Worm (Caenorhabditis elegans) whole organism, late embryonic: ENCODE data around the gene C43H6.12.

ENCODE experiments used
- C08G9.2 ChIP-seq: sonication (generic microtip); optimal IDR thresholded peaks from 2 replicates; lab custom pipeline; 2016; ENCODE audit warnings: mild to moderate bottlenecking, missing genetic modification characterization, moderate library complexity, missing compliant biosample characterization
- K02D7.2 ChIP-seq: sonication (generic microtip); optimal IDR thresholded peaks from 2 replicates; lab custom pipeline; 2017; ENCODE audit warnings: mild to moderate bottlenecking, missing genetic modification characterization, missing compliant biosample characterization
- Y22D7AL.16 ChIP-seq: sonication (generic microtip); optimal IDR thresholded peaks from 2 replicates; lab custom pipeline; 2016; ENCODE audit warnings: missing genetic modification characterization, missing compliant biosample characterization
- ahr-1 ChIP-seq: sonication (generic microtip); optimal IDR thresholded peaks from 2 replicates; lab custom pipeline; 2016; ENCODE audit warnings: missing genetic modification characterization, missing compliant biosample characterization
- ceh-14 ChIP-seq: sonication (generic microtip); optimal IDR thresholded peaks from 2 replicates; lab custom pipeline; 2016; ENCODE audit warnings: missing genotype, missing genetic modification characterization, missing compliant biosample characterization
- ceh-18 ChIP-seq: sonication (generic microtip); optimal IDR thresholded peaks from 2 replicates; lab custom pipeline; 2016; ENCODE audit warnings: missing genetic modification characterization, missing compliant biosample characterization
- ceh-30 ChIP-seq: fragments of 150-350 bp; optimal IDR thresholded peaks from 2 replicates; lab custom pipeline; 2014; ENCODE audit warnings: missing biosample characterization, missing genetic modification characterization
- ceh-45 ChIP-seq: fragments of 200-800 bp; sonication (Bioruptor generic); IDR thresholded peaks from 2 replicates; pipeline ENCODE4 v1.3.6; 2022; ENCODE audit warnings: missing genetic modification reagents, missing genetic modification characterization, missing compliant biosample characterization
- ceh-6 ChIP-seq: fragments of 200-800 bp; sonication (Bioruptor generic); optimal IDR thresholded peaks from 2 replicates; lab custom pipeline; 2018; ENCODE audit warnings: mild to moderate bottlenecking, missing genetic modification characterization, missing compliant biosample characterization
- dmd-4 ChIP-seq: sonication (generic microtip); optimal IDR thresholded peaks from 2 replicates; lab custom pipeline; 2016; ENCODE audit warnings: borderline replicate concordance, missing genetic modification characterization, missing compliant biosample characterization
- dve-1 ChIP-seq: sonication (generic microtip); optimal IDR thresholded peaks from 2 replicates; lab custom pipeline; 2017; ENCODE audit warnings: antibody characterized with exemption, mild to moderate bottlenecking, missing genetic modification characterization, missing compliant biosample characterization
- fax-1 ChIP-seq: sonication (generic microtip); optimal IDR thresholded peaks from 2 replicates; lab custom pipeline; 2016; ENCODE audit warnings: missing genotype, missing genetic modification characterization, missing compliant biosample characterization
- fkh-6 ChIP-seq: sonication (generic microtip); optimal IDR thresholded peaks from 2 replicates; lab custom pipeline; 2016; ENCODE audit warnings: missing genetic modification characterization, missing compliant biosample characterization
- gmeb-2 ChIP-seq: sonication (generic microtip); optimal IDR thresholded peaks from 2 replicates; lab custom pipeline; 2016; ENCODE audit warnings: missing genetic modification characterization, inconsistent platforms, missing compliant biosample characterization
- hlh-15 ChIP-seq: sonication (generic microtip); optimal IDR thresholded peaks from 2 replicates; lab custom pipeline; 2016; ENCODE audit warnings: missing genetic modification characterization, missing compliant biosample characterization
- hlh-30 ChIP-seq: sonication (generic microtip); optimal IDR thresholded peaks from 2 replicates; lab custom pipeline; 2017; ENCODE audit warnings: antibody characterized with exemption, missing genetic modification characterization, missing compliant biosample characterization; ENCODE audit not compliant: insufficient read depth
- hlh-6 ChIP-seq: sonication (generic microtip); optimal IDR thresholded peaks from 2 replicates; lab custom pipeline; 2016; ENCODE audit warnings: missing genotype, missing genetic modification characterization, missing compliant biosample characterization
- lim-6 ChIP-seq: sonication (generic microtip); optimal IDR thresholded peaks from 2 replicates; lab custom pipeline; 2016; ENCODE audit warnings: missing genetic modification characterization, missing compliant biosample characterization
- lin-11 ChIP-seq: fragments of 200-800 bp; sonication (Bioruptor generic); optimal IDR thresholded peaks from 2 replicates; lab custom pipeline; 2018; ENCODE audit warnings: mild to moderate bottlenecking, missing genetic modification characterization, missing compliant biosample characterization
- mec-3 ChIP-seq: sonication (generic microtip); optimal IDR thresholded peaks from 2 replicates; lab custom pipeline; 2016; ENCODE audit warnings: borderline replicate concordance, missing genetic modification characterization, missing compliant biosample characterization
- nfya-1 ChIP-seq: sonication (generic microtip); optimal IDR thresholded peaks from 2 replicates; lab custom pipeline; 2017; ENCODE audit warnings: missing genetic modification characterization, mild to moderate bottlenecking, missing compliant biosample characterization, antibody characterized with exemption, moderate library complexity
- nhr-11 ChIP-seq: fragments of 150-350 bp; optimal IDR thresholded peaks from 2 replicates; lab custom pipeline; 2014; ENCODE audit warnings: missing biosample characterization, missing genetic modification characterization
- nhr-232 ChIP-seq: sonication (generic microtip); optimal IDR thresholded peaks from 2 replicates; lab custom pipeline; 2016; ENCODE audit warnings: missing genetic modification characterization, missing compliant biosample characterization
- pag-3 ChIP-seq: sonication (generic microtip); optimal IDR thresholded peaks from 2 replicates; lab custom pipeline; 2016; ENCODE audit warnings: missing compliant biosample characterization, missing genetic modification characterization, borderline replicate concordance
- pat-9 ChIP-seq: fragments of 200-800 bp; sonication (Bioruptor generic); optimal IDR thresholded peaks from 2 replicates; lab custom pipeline; 2018; ENCODE audit warnings: mild to moderate bottlenecking, missing genetic modification characterization, moderate library complexity, missing compliant biosample characterization
- pax-1 ChIP-seq: fragments of 150-350 bp; optimal IDR thresholded peaks from 2 replicates; lab custom pipeline; 2014; ENCODE audit warnings: missing biosample characterization, missing genetic modification characterization
- pha-2 ChIP-seq: sonication (generic microtip); optimal IDR thresholded peaks from 2 replicates; lab custom pipeline; 2017; ENCODE audit warnings: mild to moderate bottlenecking, missing genetic modification characterization, missing compliant biosample characterization
- pqm-1 ChIP-seq: sonication (generic microtip); optimal IDR thresholded peaks from 2 replicates; lab custom pipeline; 2016; ENCODE audit warnings: missing genetic modification characterization, missing compliant biosample characterization
- pros-1 ChIP-seq: fragments of 150-350 bp; optimal IDR thresholded peaks from 2 replicates; lab custom pipeline; 2014; ENCODE audit warnings: missing biosample characterization, missing genetic modification reagents, missing genetic modification characterization
- rnt-1 ChIP-seq: sonication (generic microtip); optimal IDR thresholded peaks from 2 replicates; lab custom pipeline; 2016; ENCODE audit warnings: missing genetic modification characterization, missing compliant biosample characterization
- tbx-7 ChIP-seq: sonication (generic microtip); optimal IDR thresholded peaks from 2 replicates; lab custom pipeline; 2016; ENCODE audit warnings: missing genotype, missing genetic modification characterization, missing compliant biosample characterization
- ttx-3 ChIP-seq: sonication (generic microtip); optimal IDR thresholded peaks from 2 replicates; lab custom pipeline; 2016; ENCODE audit warnings: missing genetic modification reagents, missing genetic modification characterization, missing compliant biosample characterization
- unc-3 ChIP-seq, 2 experiments: fragments of 200-800 bp in 1 of 2; sonication (Bioruptor generic) in 1 of 2; sonication (generic microtip) in 1 of 2; conservative IDR thresholded peaks in 1 of 2; optimal IDR thresholded peaks in 1 of 2; 2 replicates each; pipeline versions ENCODE4 v1.3.6 to Lab custom; 2016 to 2022; ENCODE audit warnings: missing compliant biosample characterization in 2 of 2, missing genetic modification characterization in 2 of 2, missing genetic modification reagents in 1 of 2
- unc-42 ChIP-seq: sonication (generic microtip); optimal IDR thresholded peaks from 2 replicates; lab custom pipeline; 2016; ENCODE audit warnings: missing genotype, missing genetic modification characterization, missing compliant biosample characterization
- unc-55 ChIP-seq: sonication (generic microtip); optimal IDR thresholded peaks from 2 replicates; lab custom pipeline; 2017; ENCODE audit warnings: missing biosample characterization, missing genetic modification reagents, missing genetic modification characterization
- zip-5 ChIP-seq: sonication (generic microtip); optimal IDR thresholded peaks from 2 replicates; lab custom pipeline; 2016; ENCODE audit warnings: missing genetic modification characterization, missing compliant biosample characterization
- ztf-16 ChIP-seq: sonication (generic microtip); optimal IDR thresholded peaks from 2 replicates; lab custom pipeline; 2017; ENCODE audit warnings: missing genetic modification characterization, missing compliant biosample characterization

C43H6.12 gene

DNA sequence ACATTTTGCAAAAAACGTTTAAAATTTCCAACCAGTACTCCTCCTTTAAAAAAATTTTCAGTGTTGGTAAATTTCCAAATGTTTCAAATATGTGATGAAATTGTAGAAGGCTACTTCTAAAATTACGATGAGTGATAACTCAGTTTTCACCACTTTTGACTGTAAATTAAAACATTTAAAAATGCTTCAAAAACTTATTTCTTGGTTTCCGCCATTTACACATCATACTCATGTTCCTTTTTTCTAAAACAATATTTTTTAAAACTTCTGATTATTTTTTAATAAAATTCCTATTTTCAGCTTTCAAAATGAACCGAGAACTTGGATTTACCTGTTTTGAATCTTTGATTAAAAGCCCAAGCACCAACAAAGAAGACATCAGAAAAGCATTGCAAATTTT, 5.7 kb upstream of the C43H6.12 start, which contains the start of gene C43H6.4:
C43H6.4 (plus strand) TSS at position 301 of the 400 bp plus-strand sequence.
- TF ChIP-seq Y22D7AL.16 (tag; lab: Kevin White, UChicago) (no peak), gmeb-2 (tag; lab: Kevin White, UChicago) (no peak), pat-9 (tag; lab: Kevin White, UChicago) (no peak), ahr-1 (tag; lab: Kevin White, UChicago) (no peak), lin-11 (tag; lab: Kevin White, UChicago) (no peak), unc-3 (GFP tag; conservative IDR thresholded peaks at IDR 0.05; lab: Robert Waterston, UW) (no peak), unc-3 (tag; optimal IDR thresholded peaks at IDR 0.05; lab: Kevin White, UChicago) (no peak), fax-1 (tag; lab: Kevin White, UChicago) (no peak), fkh-6 (tag; lab: Kevin White, UChicago) (no peak), unc-42 (tag; lab: Kevin White, UChicago) (no peak), hlh-30 (no peak), zip-5 (tag; lab: Kevin White, UChicago) (no peak), ceh-18 (tag; lab: Kevin White, UChicago) (no peak), pha-2 (tag; lab: Kevin White, UChicago) (no peak), C08G9.2 (tag; lab: Kevin White, UChicago) (no peak), mec-3 (no peak), unc-55 (no peak), dmd-4 (no peak), dve-1 (tag; lab: Kevin White, UChicago) (no peak), lim-6 (tag; lab: Kevin White, UChicago) (no peak)

DNA sequence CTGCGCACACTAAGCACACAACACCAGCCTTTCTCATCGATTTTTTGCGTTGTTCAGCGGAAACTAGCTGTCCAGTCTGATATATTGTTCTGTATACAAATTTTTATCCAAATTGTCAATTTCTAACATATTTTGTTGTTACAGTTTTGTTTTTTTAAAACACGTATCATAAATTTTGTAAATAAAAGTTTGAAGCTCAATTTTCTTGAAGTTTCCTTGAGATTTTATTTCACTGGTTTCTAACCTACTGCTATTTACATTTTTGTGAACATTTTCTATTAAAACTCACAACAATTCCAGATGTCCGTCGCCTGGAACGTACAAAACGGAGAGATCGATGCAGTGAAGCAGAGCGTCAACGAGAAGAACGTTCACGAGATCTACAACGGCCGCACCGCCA, 2.2 kb upstream of the C43H6.12 start, which contains the start of gene mtpn-1:
mtpn-1 (plus strand) TSS at position 301 of the 400 bp plus-strand sequence.
- TF ChIP-seq pat-9 (tag; lab: Kevin White, UChicago): no peak
- TF ChIP-seq ceh-6: no peak
- TF ChIP-seq C08G9.2 (tag; lab: Kevin White, UChicago): no peak
- no peak for TF ChIP-seq unc-55
- no peak for TF ChIP-seq rnt-1
- no peak for TF ChIP-seq gmeb-2 (tag; lab: Kevin White, UChicago)

DNA sequence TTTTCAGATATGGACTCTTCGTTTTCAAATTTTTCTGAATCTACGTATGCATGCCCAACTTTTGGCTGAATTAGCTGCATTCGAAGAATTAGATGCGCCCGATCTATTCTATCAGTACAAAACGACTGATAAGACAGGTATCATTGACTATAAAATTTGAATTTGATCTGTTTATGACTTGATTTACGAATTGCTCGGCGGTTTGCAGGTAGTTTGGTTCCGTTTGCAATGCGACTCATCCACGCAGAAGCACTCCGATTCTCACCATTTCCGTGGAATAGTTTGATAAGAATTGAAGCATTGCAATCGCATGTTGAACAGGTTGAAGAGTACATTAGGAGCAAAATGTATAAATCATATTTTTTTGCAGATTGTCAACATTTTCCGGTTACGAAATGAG, 1.6 kb downstream of the C43H6.12 start:
- TF ChIP-seq ceh-14 (tag; lab: Kevin White, UChicago): no peak
- no peak for TF ChIP-seq ztf-16
- no peak for TF ChIP-seq pag-3 (tag; lab: Kevin White, UChicago)
- TF ChIP-seq hlh-6: no peak
- no peak for TF ChIP-seq nhr-11 (tag; lab: Kevin White, UChicago)
- no peak for TF ChIP-seq ceh-45 (GFP tag; lab: Robert Waterston, UW)
- no peak for TF ChIP-seq tbx-7
- TF ChIP-seq nhr-232: no peak
- TF ChIP-seq pqm-1 (tag; lab: Kevin White, UChicago): no peak
- TF ChIP-seq hlh-15 (tag; lab: Kevin White, UChicago): no peak
- no peak for TF ChIP-seq nfya-1
- TF ChIP-seq unc-3 (GFP tag; conservative IDR thresholded peaks at IDR 0.05; lab: Robert Waterston, UW): no peak
- TF ChIP-seq unc-3 (tag; optimal IDR thresholded peaks at IDR 0.05; lab: Kevin White, UChicago): no peak
- no peak for TF ChIP-seq pax-1 (tag; lab: Kevin White, UChicago)
- no peak for TF ChIP-seq K02D7.2 (tag; lab: Kevin White, UChicago)
- no peak for TF ChIP-seq pros-1 (tag; lab: Kevin White, UChicago)
- TF ChIP-seq ceh-6: no peak
- TF ChIP-seq ceh-30: no peak
- TF ChIP-seq dve-1 (tag; lab: Kevin White, UChicago): no peak
- TF ChIP-seq ahr-1 (tag; lab: Kevin White, UChicago): no peak
- TF ChIP-seq fax-1 (tag; lab: Kevin White, UChicago): no peak

DNA sequence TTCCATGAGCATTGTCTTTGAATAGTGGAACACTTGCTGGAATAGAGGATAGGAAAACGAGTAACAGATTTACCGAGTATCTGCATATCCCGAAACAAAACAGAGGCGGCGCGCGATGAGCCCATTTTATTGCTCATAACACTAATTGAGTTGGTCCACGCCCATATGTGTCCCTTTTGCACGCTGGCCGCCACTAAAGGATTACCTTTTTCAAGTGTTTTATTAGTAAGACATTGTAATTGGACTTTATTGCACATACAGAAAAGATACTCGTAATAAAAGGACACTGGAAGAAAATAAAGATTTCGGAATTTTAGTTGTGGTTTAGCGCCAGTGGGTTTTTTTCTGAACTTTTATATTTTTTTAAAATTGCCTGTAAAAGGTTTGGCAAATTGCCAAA, 3.9 kb downstream of the C43H6.12 start, which contains the start of gene hlh-15:
hlh-15 (minus strand) TSS at position 101 of the 400 bp plus-strand sequence.
- TF ChIP-seq ceh-18 (tag; lab: Kevin White, UChicago) (no peak), ttx-3 (no peak)
